Worm (Caenorhabditis elegans) whole organism, L1 larva: ENCODE measurements around the gene orc-1.

Experiments used
- ama-1 ChIP-seq: fragments of 150-350 bp; optimal IDR thresholded peaks from 2 replicates; lab custom pipeline; 2014
- dpl-1 ChIP-seq, 3 experiments: fragments of 150-350 bp in 2 of 3; sonication (generic microtip) in 1 of 3; optimal IDR thresholded peaks; 2 replicates each; lab custom pipeline; 2014 to 2017; ENCODE audit warnings: missing biosample characterization in 3 of 3, missing genetic modification characterization in 3 of 3, missing genetic modification reagents in 3 of 3
- efl-1 ChIP-seq, 4 experiments: fragments of 150-350 bp; optimal IDR thresholded peaks in 3 of 4; peaks in 1 of 4; 1 replicate in 1 of 4; 2 replicates in 3 of 4; lab custom pipeline; 2014; ENCODE audit warnings: missing biosample characterization in 2 of 4, missing genetic modification characterization in 2 of 4, missing genetic modification reagents in 2 of 4
- mdl-1 ChIP-seq, 2 experiments: fragments of 150-350 bp; optimal IDR thresholded peaks; 2 replicates each; lab custom pipeline; 2014 to 2017; ENCODE audit warnings: missing biosample characterization in 2 of 2, missing genetic modification characterization in 2 of 2, inconsistent platforms in 1 of 2
- mef-2 ChIP-seq: fragments of 150-350 bp; optimal IDR thresholded peaks from 2 replicates; lab custom pipeline; 2014; ENCODE audit warnings: missing biosample characterization, missing genetic modification characterization
- skn-1 ChIP-seq: fragments of 150-350 bp; optimal IDR thresholded peaks from 2 replicates; lab custom pipeline; 2014; ENCODE audit warnings: missing biosample characterization, missing genetic modification characterization
- sptf-1 ChIP-seq: fragments of 150-350 bp; optimal IDR thresholded peaks from 2 replicates; lab custom pipeline; 2014; ENCODE audit warnings: missing biosample characterization, missing genetic modification characterization
- ztf-11 ChIP-seq, 2 experiments: sonication (generic microtip); optimal IDR thresholded peaks; 2 replicates each; lab custom pipeline; 2016 to 2017; ENCODE audit warnings: missing genetic modification characterization in 2 of 2, missing biosample characterization in 1 of 2, missing compliant biosample characterization in 1 of 2

DNA sequence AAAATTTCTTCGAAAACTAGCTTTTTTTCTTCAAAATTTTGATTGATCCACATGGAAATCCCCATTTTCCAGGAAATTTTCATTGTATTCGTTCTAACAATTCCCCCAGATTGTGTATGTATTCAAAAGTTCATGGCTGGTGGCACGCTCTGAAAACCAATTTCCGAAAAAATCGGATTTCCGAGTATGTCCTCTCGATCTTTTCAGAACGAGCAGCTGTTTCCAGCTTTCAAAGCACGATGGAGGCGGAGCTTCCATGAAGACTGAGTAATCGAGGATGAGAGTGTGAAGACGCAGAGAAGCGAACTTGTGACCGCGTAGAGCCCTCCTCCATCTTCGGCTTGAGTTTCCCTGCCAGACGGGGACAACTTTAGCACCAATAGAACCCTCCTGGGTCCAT, 38.6 kb upstream of the orc-1 start:
- TF ChIP-seq dpl-1 (GFP tag; optimal IDR thresholded peaks at IDR 0.05; lab: Kevin White, UChicago), result no peak
- no peak for TF ChIP-seq efl-1 (optimal IDR thresholded peaks at IDR 0.05; lab: Kevin White, UChicago)
- no peak for TF ChIP-seq efl-1 (GFP tag; optimal IDR thresholded peaks at IDR 0.05 in 1 of 2; lab: Kevin White, UChicago)
- peak; percentile 24 for TF ChIP-seq mef-2
- TF ChIP-seq skn-1 (tag; lab: Kevin White, UChicago), result no peak
- TF ChIP-seq ztf-11 (tag; optimal IDR thresholded peaks at IDR 0.05; lab: Kevin White, UChicago), result no peak
- no peak for TF ChIP-seq sptf-1 (tag; lab: Kevin White, UChicago)
- TF ChIP-seq ama-1 (lab: Kevin White, UChicago), result no peak
- no peak for TF ChIP-seq mdl-1 (tag; optimal IDR thresholded peaks at IDR 0.05; lab: Kevin White, UChicago)
